Fruit fly (Drosophila melanogaster) Kc167 (cell line): ENCODE measurements around the gene APC4.

ENCODE experiments used
- Myc ChIP-seq: fragments of >200 bp; optimal IDR thresholded peaks from 2 replicates; lab custom pipeline; 2017; ENCODE audit warnings: missing external identifiers
- h ChIP-seq: fragments of >200 bp; optimal IDR thresholded peaks from 3 replicates; lab custom pipeline; 2018; ENCODE audit warnings: missing external identifiers
- psq ChIP-seq: fragments of >200 bp; optimal IDR thresholded peaks from 2 replicates; lab custom pipeline; 2017; ENCODE audit warnings: missing external identifiers

dm6 chrX:9063425-9063824, 19.3 kb upstream of the APC4 start:
- TF ChIP-seq psq (lab: Kevin White, UChicago) (no peak), h (lab: Kevin White, UChicago) (no peak), Myc (lab: Kevin White, UChicago) (no peak)
